Fruit fly (Drosophila melanogaster): ENCODE data around the gene CG2120.

The CG2120 gene

dm6 chrX:8091017-8091620 lies 44.5 kb upstream of the CG2120 start (continued):
- TF ChIP-seq Hr39 (GFP tag; optimal IDR thresholded peaks at IDR 0.05) (peak; percentile 91), Smox (GFP tag; optimal IDR thresholded peaks at IDR 0.05) (peak; percentile 100), Eip78C (GFP tag) (peak; percentile 99), Eip75B (GFP tag; optimal IDR thresholded peaks at IDR 0.05) (peak; percentile 96), CG4318 (GFP tag; optimal IDR thresholded peaks at IDR 0.05) (peak; percentile 94), CG6808 (GFP tag; optimal IDR thresholded peaks at IDR 0.05) (peak; percentile 90), Eip93F (GFP tag; optimal IDR thresholded peaks at IDR 0.05) (peak; percentile 95), CG11902 (GFP tag; optimal IDR thresholded peaks at IDR 0.05) (peak; percentile 88), ss (GFP tag; optimal IDR thresholded peaks at IDR 0.05) (peak; percentile 93 to 94), CG1621 (tag; optimal IDR thresholded peaks at IDR 0.05) (peak; percentile 94), cyc (GFP tag; optimal IDR thresholded peaks at IDR 0.05) (peak; percentile 93), fkh (GFP tag; optimal IDR thresholded peaks at IDR 0.05) (peak; percentile 80), pdm3 (GFP tag; optimal IDR thresholded peaks at IDR 0.05) (peak; percentile 97), salr (GFP tag; optimal IDR thresholded peaks at IDR 0.05) (peak; percentile 92 to 93), svp (GFP tag) (peak; percentile 96), Gug (GFP tag; IDR thresholded peaks at IDR 0.05) (peak; percentile 98), CG3919 (GFP tag; optimal IDR thresholded peaks at IDR 0.05) (peak; percentile 97), topi (GFP tag; optimal IDR thresholded peaks at IDR 0.05) (peak; percentile 96), CG6163 (GFP tag; IDR thresholded peaks at IDR 0.05) (peak; percentile 99), CG9139 (GFP tag; optimal IDR thresholded peaks at IDR 0.05) (peak; percentile 91)

- TF ChIP-seq CG6163 (GFP tag; IDR thresholded peaks at IDR 0.05) (peak; percentile 93), cyc (GFP tag; optimal IDR thresholded peaks at IDR 0.05) (peak; percentile 92), Eip93F (GFP tag; optimal IDR thresholded peaks at IDR 0.05) (peak; percentile 93), Gug (GFP tag; IDR thresholded peaks at IDR 0.05) (peak; percentile 96), CG11902 (GFP tag; optimal IDR thresholded peaks at IDR 0.05) (peak; percentile 87), Ets96B (tag; optimal IDR thresholded peaks at IDR 0.05) (peak; percentile 95), fd59A (GFP tag; optimal IDR thresholded peaks at IDR 0.05) (peak; percentile 95), topi (GFP tag; optimal IDR thresholded peaks at IDR 0.05) (peak; percentile 96), CG11294 (GFP tag; IDR thresholded peaks at IDR 0.05) (peak; percentile 89; the same call in 1 of the 2 replicates), CG4318 (GFP tag; optimal IDR thresholded peaks at IDR 0.05) (peak; percentile 94), vri (GFP tag; optimal IDR thresholded peaks at IDR 0.05) (peak; percentile 85), CG3032 (tag; optimal IDR thresholded peaks at IDR 0.05) (peak; percentile 97), salr (GFP tag; optimal IDR thresholded peaks at IDR 0.05) (peak; percentile 87 to 95), fkh (GFP tag; optimal IDR thresholded peaks at IDR 0.05) (peak; percentile 61), CG11762 (GFP tag; optimal IDR thresholded peaks at IDR 0.05; ENCODE audit: insufficient read depth) (peak; percentile 93), pdm3 (GFP tag; optimal IDR thresholded peaks at IDR 0.05) (peak; percentile 95), Sox102F (GFP tag; optimal IDR thresholded peaks at IDR 0.05) (peak; percentile 92), Smox (GFP tag; optimal IDR thresholded peaks at IDR 0.05) (peak; percentile 99), Eip78C (GFP tag) (peak; percentile 99), CG3919 (GFP tag; optimal IDR thresholded peaks at IDR 0.05) (peak; percentile 95), Met (GFP tag; optimal IDR thresholded peaks at IDR 0.05) (peak; percentile 96), svp (GFP tag) (peak; percentile 97), CG16779 (tag; optimal IDR thresholded peaks at IDR 0.05) (peak; percentile 95), CG8632 (GFP tag; optimal IDR thresholded peaks at IDR 0.05) (peak; percentile 96), Hr39 (GFP tag; optimal IDR thresholded peaks at IDR 0.05) (peak; percentile 91), CG10631 (GFP tag; optimal IDR thresholded peaks at IDR 0.05) (peak; percentile 96), lz (GFP tag; optimal IDR thresholded peaks at IDR 0.05) (peak; percentile 95), CG15336 (GFP tag; IDR thresholded peaks at IDR 0.05) (peak; percentile 97), spab (GFP tag; optimal IDR thresholded peaks at IDR 0.05) (peak; percentile 95), dac (GFP tag; optimal IDR thresholded peaks at IDR 0.05) (peak; percentile 89), acj6 (GFP tag; optimal IDR thresholded peaks at IDR 0.05) (peak; percentile 96), OdsH (GFP tag; optimal IDR thresholded peaks at IDR 0.05) (peak; percentile 96), achi (GFP tag; optimal IDR thresholded peaks at IDR 0.05) (peak; percentile 95), esn (GFP tag; optimal IDR thresholded peaks at IDR 0.05) (peak; percentile 96), CG8119 (GFP tag; IDR thresholded peaks at IDR 0.05) (peak; percentile 97), CG6276 (GFP tag; optimal IDR thresholded peaks at IDR 0.05) (peak; percentile 96), CG8319 (GFP tag; optimal IDR thresholded peaks at IDR 0.05) (peak; percentile 91), CG6854 (GFP tag; optimal IDR thresholded peaks at IDR 0.05) (peak; percentile 91), CG10669 (GFP tag; optimal IDR thresholded peaks at IDR 0.05) (peak; percentile 95), CG6792 (GFP tag; optimal IDR thresholded peaks at IDR 0.05) (peak; percentile 95), CG6808 (GFP tag; optimal IDR thresholded peaks at IDR 0.05) (peak; percentile 97), ss (GFP tag; optimal IDR thresholded peaks at IDR 0.05) (peak; percentile 96 to 97)
These were observed 43.4 kb upstream of the CG2120 start for dm6 chrX:8092075-8092682.
